Worm (Caenorhabditis elegans): ENCODE measurements around the gene srlf-34.
A peak's percentile ranks its signal among the peaks of the same experiment; 100 is the strongest.

srlf-34 gene

DNA sequence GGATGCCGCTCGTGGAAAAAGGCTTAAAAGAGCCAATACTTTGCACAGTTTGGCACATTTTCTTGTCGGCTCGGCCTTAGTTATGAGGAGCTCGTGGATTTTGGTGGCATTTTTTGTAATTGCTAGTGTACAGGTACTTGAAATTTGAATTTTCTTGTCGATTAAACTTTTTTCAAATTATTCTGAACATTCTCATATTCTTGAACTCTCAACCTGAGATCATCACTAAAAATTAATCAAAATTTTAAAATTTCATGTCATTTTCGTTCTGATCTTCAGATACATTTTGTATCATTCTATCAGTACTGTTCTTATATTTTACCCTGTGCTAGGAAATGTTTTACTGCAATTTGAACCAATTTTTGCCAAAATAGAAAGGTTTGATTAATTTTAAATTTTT lies 9.3 kb downstream of the srlf-34 start, which contains the start of gene idpp-4:
Gene idpp-4 (plus strand): TSS at position 51 of the 400 bp plus-strand sequence.
- TF ChIP-seq cog-1 (tag; optimal IDR thresholded peaks at IDR 0.05) (no peak), med-1 (GFP tag; optimal IDR thresholded peaks at IDR 0.05; ENCODE audit: insufficient read depth) (no peak), ztf-23 (GFP tag; IDR thresholded peaks at IDR 0.05) (no peak), tab-1 (GFP tag; IDR thresholded peaks at IDR 0.05) (no peak), ztf-29 (GFP tag; IDR thresholded peaks at IDR 0.05) (no peak), klf-2 (GFP tag; conservative IDR thresholded peaks at IDR 0.05) (no peak), flt-1 (GFP tag; IDR thresholded peaks at IDR 0.05) (no peak), T22C8.4 (GFP tag; IDR thresholded peaks at IDR 0.05) (no peak), ref-1 (GFP tag; conservative IDR thresholded peaks at IDR 0.05) (no peak)

DNA sequence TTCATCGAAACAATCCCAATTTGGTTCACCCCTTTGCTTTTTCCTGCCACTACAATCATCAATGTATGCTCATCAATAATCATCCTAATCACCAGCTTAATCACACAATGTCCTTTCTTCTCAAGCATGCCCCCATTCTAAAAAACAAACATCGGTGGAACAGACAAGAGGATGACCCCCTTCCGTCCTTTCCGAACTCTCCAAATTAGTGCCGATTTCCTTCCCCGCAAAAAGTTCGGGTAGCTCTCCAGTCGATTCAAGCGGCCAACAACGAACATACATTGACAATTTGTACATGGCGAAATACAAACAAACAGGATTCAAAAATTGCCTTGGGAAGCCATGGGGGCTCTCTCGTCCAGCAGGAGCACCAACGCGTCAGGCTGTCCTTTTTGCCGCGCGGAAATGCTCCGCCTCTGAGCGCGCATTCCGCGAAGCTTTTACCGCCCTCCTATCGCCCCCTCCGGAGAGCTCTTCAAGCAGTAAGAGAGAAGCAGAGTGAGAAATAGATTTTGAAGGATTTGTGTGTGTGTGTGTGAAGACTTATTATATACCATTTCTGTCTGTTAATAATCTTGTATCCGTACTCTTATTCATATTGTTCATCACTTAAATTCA lies 13.6 kb downstream of the srlf-34 start, which contains the start of gene appg-1:
Gene appg-1 (plus strand): TSS at position 427 of the 618 bp plus-strand sequence.
- TF ChIP-seq T22C8.4 (GFP tag; IDR thresholded peaks at IDR 0.05) (no peak), flt-1 (GFP tag; IDR thresholded peaks at IDR 0.05) (no peak), ztf-23 (GFP tag; IDR thresholded peaks at IDR 0.05) (no peak), ref-1 (GFP tag; conservative IDR thresholded peaks at IDR 0.05) (no peak), klf-2 (GFP tag; conservative IDR thresholded peaks at IDR 0.05) (no peak), ztf-29 (GFP tag; IDR thresholded peaks at IDR 0.05) (no peak), med-1 (GFP tag; optimal IDR thresholded peaks at IDR 0.05; ENCODE audit: insufficient read depth) (no peak), tab-1 (GFP tag; IDR thresholded peaks at IDR 0.05) (no peak), cog-1 (tag; optimal IDR thresholded peaks at IDR 0.05) (no peak)

DNA sequence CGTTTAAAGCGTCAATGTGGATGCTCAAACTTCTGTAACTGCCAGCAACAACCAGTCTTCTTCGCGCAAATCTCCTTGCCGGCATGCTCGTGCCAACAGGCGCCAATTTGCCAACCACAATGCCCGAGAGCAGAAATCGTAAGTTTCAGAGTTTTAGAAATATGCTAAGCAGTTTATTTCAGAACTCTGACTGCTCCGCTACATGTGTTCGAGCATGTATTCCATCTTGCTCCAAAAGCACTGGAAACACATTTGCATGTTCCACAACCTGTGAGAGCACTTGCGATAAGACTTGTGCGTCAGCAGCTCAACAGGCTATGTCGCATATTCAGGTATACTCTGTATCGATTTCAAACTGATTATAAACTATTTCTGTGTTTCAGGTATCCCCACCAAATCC lies 17.7 kb downstream of the srlf-34 start:
- TF ChIP-seq T22C8.4 (GFP tag; IDR thresholded peaks at IDR 0.05): no peak
- TF ChIP-seq ztf-23 (GFP tag; IDR thresholded peaks at IDR 0.05): no peak
- no peak for TF ChIP-seq klf-2 (GFP tag; conservative IDR thresholded peaks at IDR 0.05)

DNA sequence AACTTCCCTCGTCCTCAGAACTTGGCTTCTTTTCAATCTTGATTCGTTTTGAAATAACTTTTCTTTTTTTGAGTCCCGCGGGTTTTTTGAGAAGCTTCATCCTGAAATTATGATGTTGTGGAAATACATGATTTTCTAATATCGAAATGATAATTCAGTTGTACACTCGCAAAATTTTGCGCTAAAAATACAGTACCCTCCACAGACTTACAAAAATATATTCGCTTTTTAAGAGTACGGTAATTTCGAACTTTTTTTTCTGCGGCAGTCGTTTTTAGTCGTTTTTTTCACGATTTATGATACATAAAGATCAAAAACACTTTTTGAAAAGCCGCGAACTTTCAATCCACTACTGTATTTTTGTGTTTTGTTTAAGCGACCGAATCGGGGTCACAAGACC lies 32.9 kb downstream of the srlf-34 start, which contains the start of gene pro-2:
Gene pro-2 (minus strand): TSS at position 101 of the 400 bp plus-strand sequence.
- TF ChIP-seq T22C8.4 (GFP tag; IDR thresholded peaks at IDR 0.05) (no peak), klf-2 (GFP tag; conservative IDR thresholded peaks at IDR 0.05) (no peak), ztf-23 (GFP tag; IDR thresholded peaks at IDR 0.05) (no peak), tab-1 (GFP tag; IDR thresholded peaks at IDR 0.05) (no peak), cog-1 (tag; optimal IDR thresholded peaks at IDR 0.05) (no peak), ztf-29 (GFP tag; IDR thresholded peaks at IDR 0.05) (no peak), flt-1 (GFP tag; IDR thresholded peaks at IDR 0.05) (no peak), ref-1 (GFP tag; conservative IDR thresholded peaks at IDR 0.05) (no peak), med-1 (GFP tag; optimal IDR thresholded peaks at IDR 0.05; ENCODE audit: insufficient read depth) (no peak)

DNA sequence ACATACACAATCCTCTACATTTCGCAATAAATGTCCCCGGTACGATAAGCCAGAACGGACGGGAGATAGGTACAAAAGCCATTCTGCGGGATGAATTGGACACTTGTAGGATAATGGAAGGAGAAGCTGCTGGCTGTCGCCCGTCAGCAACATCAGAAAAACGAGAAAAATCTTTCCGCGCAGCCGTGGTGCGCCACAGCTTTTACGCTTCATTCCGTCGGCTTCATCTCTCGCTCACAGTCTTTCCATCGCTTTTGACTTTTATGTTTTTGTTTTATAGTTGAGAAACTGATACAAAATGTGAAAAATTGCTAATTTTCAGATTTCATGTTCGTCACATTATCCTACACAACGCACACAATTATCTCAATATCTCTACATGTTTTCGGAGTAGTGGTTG lies 34.0 kb downstream of the srlf-34 start, which contains the start of gene C07E3.10:
Gene C07E3.10 (plus strand): TSS at position 301 of the 400 bp plus-strand sequence.
- TF ChIP-seq klf-2 (GFP tag; conservative IDR thresholded peaks at IDR 0.05) (no peak), ztf-23 (GFP tag; IDR thresholded peaks at IDR 0.05) (no peak), cog-1 (tag; optimal IDR thresholded peaks at IDR 0.05) (no peak), ztf-29 (GFP tag; IDR thresholded peaks at IDR 0.05) (no peak), flt-1 (GFP tag; IDR thresholded peaks at IDR 0.05) (peak; percentile 10; the same call in 1 of the 2 replicates)

DNA sequence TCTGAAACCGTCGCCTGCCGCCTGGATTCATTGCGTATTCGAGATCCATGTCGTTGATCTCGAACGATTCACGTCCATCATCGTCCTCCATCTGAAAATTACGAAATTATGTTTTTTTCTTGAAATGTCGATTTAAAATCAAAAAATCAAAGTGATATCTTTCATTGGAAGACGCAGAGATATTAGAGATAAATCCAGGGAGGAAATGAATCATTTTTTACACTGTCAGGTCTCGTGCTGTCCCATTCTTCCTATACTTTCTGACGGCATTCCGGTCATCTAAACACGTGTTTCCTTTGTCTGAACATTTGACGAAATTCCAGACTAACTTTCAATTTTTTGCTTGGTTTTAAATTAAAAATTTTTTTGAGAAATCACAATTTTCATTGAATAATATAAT lies 37.8 kb downstream of the srlf-34 start, which contains the start of gene stip-1:
Gene stip-1 (minus strand): TSS at position 98 of the 400 bp plus-strand sequence.
- TF ChIP-seq cog-1 (tag; optimal IDR thresholded peaks at IDR 0.05) (no peak), med-1 (GFP tag; optimal IDR thresholded peaks at IDR 0.05; ENCODE audit: insufficient read depth) (no peak), ztf-29 (GFP tag; IDR thresholded peaks at IDR 0.05) (no peak), tab-1 (GFP tag; IDR thresholded peaks at IDR 0.05) (no peak), flt-1 (GFP tag; IDR thresholded peaks at IDR 0.05) (no peak), T22C8.4 (GFP tag; IDR thresholded peaks at IDR 0.05) (no peak), ztf-23 (GFP tag; IDR thresholded peaks at IDR 0.05) (no peak), ref-1 (GFP tag; conservative IDR thresholded peaks at IDR 0.05) (no peak), klf-2 (GFP tag; conservative IDR thresholded peaks at IDR 0.05) (no peak)

DNA sequence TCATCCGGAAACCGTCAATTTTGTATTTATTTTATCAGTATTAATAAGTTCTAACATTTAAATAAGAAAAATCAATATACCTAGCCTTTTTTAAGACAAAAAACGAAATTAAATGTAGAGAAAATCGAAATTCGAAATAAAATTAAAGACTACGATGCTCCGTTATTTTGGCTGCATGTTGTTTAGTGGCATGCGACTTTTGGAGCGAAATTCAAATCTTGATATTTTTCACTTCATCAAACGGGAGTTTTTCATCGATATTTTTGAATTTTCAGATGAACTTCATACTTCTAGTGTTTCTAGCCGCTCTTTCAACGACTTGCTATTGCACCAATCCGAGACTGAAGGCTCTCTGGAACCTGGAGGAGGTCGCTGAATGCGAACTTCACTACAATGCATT lies 38.4 kb downstream of the srlf-34 start, which contains the start of gene C07E3.9:
Gene C07E3.9 (plus strand): TSS at position 270 of the 400 bp plus-strand sequence.
- TF ChIP-seq tab-1 (GFP tag; IDR thresholded peaks at IDR 0.05) (no peak), cog-1 (tag; optimal IDR thresholded peaks at IDR 0.05) (no peak), ref-1 (GFP tag; conservative IDR thresholded peaks at IDR 0.05) (no peak), med-1 (GFP tag; optimal IDR thresholded peaks at IDR 0.05; ENCODE audit: insufficient read depth) (no peak), ztf-23 (GFP tag; IDR thresholded peaks at IDR 0.05) (no peak), T22C8.4 (GFP tag; IDR thresholded peaks at IDR 0.05) (no peak), flt-1 (GFP tag; IDR thresholded peaks at IDR 0.05) (no peak), klf-2 (GFP tag; conservative IDR thresholded peaks at IDR 0.05) (no peak), ztf-29 (GFP tag; IDR thresholded peaks at IDR 0.05) (no peak)

DNA sequence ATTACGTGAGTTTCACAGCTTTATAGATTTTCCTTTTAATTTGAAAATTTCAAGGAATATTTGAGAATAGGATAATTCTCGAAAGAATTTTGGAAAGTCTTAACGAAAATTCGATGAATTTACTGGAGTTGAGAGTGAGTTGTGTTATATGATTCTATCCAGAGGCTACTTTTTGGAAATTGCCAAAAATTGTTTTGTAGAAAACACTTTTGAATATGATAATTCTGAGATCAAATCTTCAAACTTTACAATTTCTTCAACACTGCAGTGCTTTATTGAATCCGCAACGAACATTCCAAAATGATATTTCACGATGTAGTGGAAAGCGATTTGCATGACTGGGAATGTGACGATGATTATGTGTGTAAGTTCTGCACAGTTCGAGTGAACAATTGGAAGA lies 39.9 kb downstream of the srlf-34 start, which contains the start of gene C07E3.8:
Gene C07E3.8 (plus strand): TSS at position 301 of the 400 bp plus-strand sequence.
- TF ChIP-seq ref-1 (GFP tag; conservative IDR thresholded peaks at IDR 0.05): no peak
- no peak for TF ChIP-seq ztf-29 (GFP tag; IDR thresholded peaks at IDR 0.05)
- TF ChIP-seq klf-2 (GFP tag; conservative IDR thresholded peaks at IDR 0.05): no peak
- TF ChIP-seq T22C8.4 (GFP tag; IDR thresholded peaks at IDR 0.05): no peak
- no peak for TF ChIP-seq flt-1 (GFP tag; IDR thresholded peaks at IDR 0.05)
- TF ChIP-seq tab-1 (GFP tag; IDR thresholded peaks at IDR 0.05): no peak
- TF ChIP-seq med-1 (GFP tag; optimal IDR thresholded peaks at IDR 0.05; ENCODE audit: insufficient read depth): no peak
- no peak for TF ChIP-seq ztf-23 (GFP tag; IDR thresholded peaks at IDR 0.05)
- TF ChIP-seq cog-1 (tag; optimal IDR thresholded peaks at IDR 0.05): no peak

DNA sequence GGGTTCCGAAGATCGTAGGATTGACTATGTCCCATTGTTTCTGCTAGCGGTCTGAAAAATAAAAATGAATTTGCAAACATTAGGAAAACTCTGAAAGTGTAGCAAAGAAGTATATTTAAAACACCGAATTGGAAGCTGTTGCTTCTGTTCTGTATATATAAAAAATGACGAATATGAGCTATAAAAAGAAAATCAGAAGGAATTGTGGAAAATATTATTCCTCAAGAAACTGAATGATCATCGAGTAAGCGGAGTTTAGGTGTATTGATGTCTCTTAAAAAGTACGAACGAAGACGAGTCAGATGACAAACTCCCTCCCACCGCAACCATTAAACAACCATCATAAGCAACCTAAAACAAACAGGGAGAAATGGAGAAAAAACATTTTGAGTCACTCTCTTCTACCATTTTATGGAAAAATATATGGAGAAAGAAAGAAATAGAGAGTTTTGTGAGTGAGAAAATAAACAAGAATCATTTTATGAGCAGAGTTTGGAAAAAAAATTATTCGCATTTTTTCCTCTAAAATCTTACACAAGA lies 45.4 kb downstream of the srlf-34 start, which contains the start of gene C07E3.3:
Gene C07E3.3 (minus strand): TSS at position 51 of the 540 bp plus-strand sequence.
- TF ChIP-seq ztf-29 (GFP tag; IDR thresholded peaks at IDR 0.05) (no peak), flt-1 (GFP tag; IDR thresholded peaks at IDR 0.05) (no peak), ref-1 (GFP tag; conservative IDR thresholded peaks at IDR 0.05) (no peak), ztf-23 (GFP tag; IDR thresholded peaks at IDR 0.05) (no peak), T22C8.4 (GFP tag; IDR thresholded peaks at IDR 0.05) (no peak), cog-1 (tag; optimal IDR thresholded peaks at IDR 0.05) (no peak), tab-1 (GFP tag; IDR thresholded peaks at IDR 0.05) (no peak), med-1 (GFP tag; optimal IDR thresholded peaks at IDR 0.05; ENCODE audit: insufficient read depth) (no peak), klf-2 (GFP tag; conservative IDR thresholded peaks at IDR 0.05) (no peak)

All from whole organism, midembryonic.